Fruit fly (Drosophila melanogaster) whole organism, adult: Measurements from ENCODE around the gene CG4009.
A peak's percentile ranks its signal among the peaks of the same experiment; 100 is the strongest.

ENCODE experiments used
- CG11617 ChIP-seq: fragments of 200-800 bp; sonication (Bioruptor generic); optimal IDR thresholded peaks from 2 replicates; lab custom pipeline; 2017; ENCODE audit warnings: mild to moderate bottlenecking, missing biosample characterization, missing genetic modification reagents, missing genetic modification characterization
- CG14711 ChIP-seq: fragments of 200-800 bp; sonication (Bioruptor generic); optimal IDR thresholded peaks from 2 replicates; lab custom pipeline; 2018; ENCODE audit warnings: missing biosample characterization, mild to moderate bottlenecking, missing genetic modification characterization, moderate library complexity
- CG1620 ChIP-seq: fragments of 200-800 bp; sonication (Bioruptor generic); optimal IDR thresholded peaks from 2 replicates; lab custom pipeline; 2016; ENCODE audit warnings: missing biosample characterization, missing genetic modification characterization
- CG5204 ChIP-seq: fragments of 200-800 bp; sonication (Bioruptor generic); optimal IDR thresholded peaks from 2 replicates; lab custom pipeline; 2016; ENCODE audit warnings: missing biosample characterization, missing genetic modification characterization
- CG7045 ChIP-seq: fragments of 200-800 bp; sonication (Bioruptor generic); optimal IDR thresholded peaks from 2 replicates; lab custom pipeline; 2017; ENCODE audit warnings: missing biosample characterization, mild to moderate bottlenecking, missing genetic modification characterization
- CG7101 ChIP-seq: fragments of 200-800 bp; sonication (Bioruptor generic); optimal IDR thresholded peaks from 2 replicates; lab custom pipeline; 2018; ENCODE audit warnings: missing biosample characterization, mild to moderate bottlenecking, missing genetic modification characterization, moderate library complexity
- Crg-1 ChIP-seq: fragments of 200-800 bp; sonication (Bioruptor generic); optimal IDR thresholded peaks from 2 replicates; lab custom pipeline; 2016; ENCODE audit warnings: missing biosample characterization, missing genetic modification characterization
- bab1 ChIP-seq: fragments of 200-800 bp; sonication (Bioruptor generic); optimal IDR thresholded peaks from 3 replicates; lab custom pipeline; 2019; ENCODE audit warnings: missing biosample characterization, mild to moderate bottlenecking, missing genetic modification characterization, moderate library complexity
- cnc ChIP-seq, 2 experiments: fragments of >200 bp; optimal IDR thresholded peaks; 2 replicates each; lab custom pipeline; 2017
- pad ChIP-seq: fragments of 200-800 bp; sonication (Bioruptor generic); optimal IDR thresholded peaks from 3 replicates; lab custom pipeline; 2017; ENCODE audit warnings: missing biosample characterization, missing genetic modification characterization, mild to moderate bottlenecking, moderate library complexity, missing genetic modification reagents

DNA sequence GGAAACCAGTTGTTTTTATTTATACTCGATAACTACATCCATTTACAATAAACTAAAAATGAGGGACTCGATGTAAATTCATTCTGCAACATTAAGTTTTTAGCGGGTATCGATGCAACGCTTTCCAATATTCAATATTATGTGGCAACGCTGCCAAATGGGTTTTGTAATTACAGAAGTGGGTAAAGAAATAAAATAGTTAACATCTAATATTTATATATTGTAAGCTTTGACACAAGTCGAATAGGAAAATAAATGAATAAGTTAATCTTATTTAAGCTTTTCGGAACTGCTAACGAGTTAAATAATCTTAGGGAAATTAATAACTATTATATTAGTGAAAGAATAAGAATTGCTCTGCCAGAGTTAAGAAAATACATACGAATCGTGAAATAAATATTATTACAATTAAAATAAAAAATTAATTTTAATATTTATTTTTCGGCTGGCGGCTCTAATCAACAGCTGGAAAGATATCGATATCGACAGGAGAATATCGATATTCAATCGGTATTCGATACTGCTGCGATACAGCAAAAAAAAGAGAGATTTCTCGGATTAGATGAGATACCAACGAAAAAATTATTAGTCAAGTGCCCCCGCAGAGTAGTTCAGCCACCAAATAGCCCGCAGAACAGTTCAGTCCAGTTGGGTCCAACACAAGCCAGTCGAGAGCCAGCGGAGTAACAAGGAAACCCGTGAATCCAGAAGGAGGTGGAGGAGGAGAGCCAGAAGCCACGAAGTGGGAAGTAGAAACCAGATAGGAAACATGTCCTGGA is 49.4 kb upstream of the CG4009 start, which contains the start of gene GckIII:
- TF ChIP-seq CG7045 (GFP tag; lab: Kevin White, UChicago) (no peak), bab1 (GFP tag; lab: Kevin White, UChicago) (no peak), CG1620 (GFP tag; lab: Kevin White, UChicago) (no peak), pad (no peak), CG11617 (no peak), Crg-1 (GFP tag; lab: Kevin White, UChicago) (no peak), CG7101 (tag; lab: Kevin White, UChicago) (no peak), cnc (optimal IDR thresholded peaks at IDR 0.05; lab: Kevin White, UChicago) (no peak), CG14711 (tag; lab: Kevin White, UChicago) (peak; percentile 28), CG5204 (GFP tag; lab: Kevin White, UChicago) (no peak)
